Fruit fly (Drosophila melanogaster) whole organism, embryonic: Measurements from ENCODE around the gene CG6006.
A peak's percentile ranks its signal among the peaks of the same experiment; 100 is the strongest.

Experiments
- Abd-B ChIP-seq: fragments of 200-800 bp; sonication (Bioruptor generic); optimal IDR thresholded peaks from 2 replicates; lab custom pipeline; 2018; ENCODE audit warnings: missing biosample characterization, mild to moderate bottlenecking, missing genetic modification characterization, moderate library complexity
- Asciz ChIP-seq: fragments of 200-800 bp; sonication (Bioruptor generic); optimal IDR thresholded peaks from 2 replicates; lab custom pipeline; 2017; ENCODE audit warnings: missing biosample characterization, mild to moderate bottlenecking, missing genetic modification characterization, missing genetic modification reagents
- CG10147 ChIP-seq: fragments of 200-800 bp; sonication (Bioruptor generic); optimal IDR thresholded peaks from 2 replicates; lab custom pipeline; 2019; ENCODE audit warnings: missing biosample characterization, mild to moderate bottlenecking, missing genetic modification characterization, moderate library complexity
- CG10267 ChIP-seq: fragments of 200-800 bp; sonication (Bioruptor generic); optimal IDR thresholded peaks from 2 replicates; lab custom pipeline; 2018; ENCODE audit warnings: missing biosample characterization, mild to moderate bottlenecking, missing genetic modification characterization, moderate library complexity
- CG11247 ChIP-seq: fragments of 200-800 bp; sonication (Bioruptor generic); IDR thresholded peaks from 2 replicates; pipeline ENCODE4 v1.3.6; 2022; ENCODE audit warnings: missing biosample characterization, missing genetic modification characterization
- CG11504 ChIP-seq: fragments of 200-800 bp; sonication (Bioruptor generic); optimal IDR thresholded peaks from 3 replicates; lab custom pipeline; 2019; ENCODE audit warnings: missing biosample characterization, mild to moderate bottlenecking, missing genetic modification characterization, moderate library complexity
- CG12391 ChIP-seq: fragments of 200-800 bp; sonication (Bioruptor generic); optimal IDR thresholded peaks from 3 replicates; lab custom pipeline; 2018; ENCODE audit warnings: missing biosample characterization, mild to moderate bottlenecking, missing genetic modification characterization, moderate library complexity
- CG12659 ChIP-seq: fragments of 200-800 bp; sonication (Bioruptor generic); optimal IDR thresholded peaks from 3 replicates; lab custom pipeline; 2017; ENCODE audit warnings: mild to moderate bottlenecking, missing biosample characterization, missing genetic modification reagents, missing genetic modification characterization
- CG15696 ChIP-seq: fragments of 200-800 bp; sonication (Bioruptor generic); optimal IDR thresholded peaks from 2 replicates; lab custom pipeline; 2019; ENCODE audit warnings: missing biosample characterization, mild to moderate bottlenecking, missing genetic modification characterization, moderate library complexity
- CG1603 ChIP-seq: fragments of 200-800 bp; sonication (Bioruptor generic); optimal IDR thresholded peaks from 2 replicates; lab custom pipeline; 2019; ENCODE audit warnings: missing biosample characterization, mild to moderate bottlenecking, missing genetic modification characterization, moderate library complexity
- CG16779 ChIP-seq: fragments of 200-800 bp; sonication (Bioruptor generic); IDR thresholded peaks from 2 replicates; pipeline ENCODE4 v1.3.6; 2022; ENCODE audit warnings: missing biosample characterization, missing genetic modification characterization
- CG16813 ChIP-seq: fragments of 200-800 bp; sonication (Bioruptor generic); IDR thresholded peaks from 3 replicates; pipeline ENCODE4 v1.3.6; 2022; ENCODE audit warnings: missing biosample characterization, missing genetic modification characterization; ENCODE audit not compliant: partially characterized antibody
- CG17361 ChIP-seq: fragments of 200-800 bp; sonication (Bioruptor generic); IDR thresholded peaks from 3 replicates; pipeline ENCODE4 v1.3.6; 2022; ENCODE audit warnings: missing biosample characterization, missing genetic modification characterization
- CG2120 ChIP-seq: fragments of 200-800 bp; sonication (Bioruptor generic); optimal IDR thresholded peaks from 3 replicates; lab custom pipeline; 2016; ENCODE audit warnings: missing biosample characterization, missing genetic modification characterization
- CG2712 ChIP-seq: fragments of 200-800 bp; optimal IDR thresholded peaks from 3 replicates; lab custom pipeline; 2019; ENCODE audit warnings: missing biosample characterization, mild to moderate bottlenecking, missing genetic modification characterization, moderate library complexity
- CG30020 ChIP-seq: fragments of 200-800 bp; optimal IDR thresholded peaks from 2 replicates; lab custom pipeline; 2019; ENCODE audit warnings: missing biosample characterization, mild to moderate bottlenecking, missing genetic modification characterization, moderate library complexity
- CG31224 ChIP-seq: fragments of 200-800 bp; sonication (Bioruptor generic); IDR thresholded peaks from 2 replicates; pipeline ENCODE4 v1.3.6; 2022; ENCODE audit warnings: missing biosample characterization, missing genetic modification characterization
- CG32767 ChIP-seq: fragments of 200-800 bp; sonication (Bioruptor generic); IDR thresholded peaks from 2 replicates; pipeline ENCODE4 v1.3.6; 2022; ENCODE audit warnings: missing biosample characterization, missing genetic modification characterization
- CG6791 ChIP-seq: fragments of 200-800 bp; sonication (Bioruptor generic); IDR thresholded peaks from 3 replicates; pipeline ENCODE4 v1.3.6; 2022; ENCODE audit warnings: missing biosample characterization, missing genetic modification characterization; ENCODE audit not compliant: partially characterized antibody
- CG6813 ChIP-seq: fragments of 200-800 bp; sonication (Bioruptor generic); optimal IDR thresholded peaks from 2 replicates; lab custom pipeline; 2017; ENCODE audit warnings: missing biosample characterization, missing genetic modification characterization, mild to moderate bottlenecking, moderate library complexity, missing genetic modification reagents
- CG7556 ChIP-seq: fragments of 200-800 bp; sonication (Bioruptor generic); optimal IDR thresholded peaks from 2 replicates; lab custom pipeline; 2017; ENCODE audit warnings: missing biosample characterization, mild to moderate bottlenecking, missing genetic modification characterization
- CG9609 ChIP-seq: fragments of 200-800 bp; sonication (Bioruptor generic); optimal IDR thresholded peaks from 3 replicates; lab custom pipeline; 2016; ENCODE audit warnings: missing biosample characterization, missing genetic modification characterization
- CG9932 ChIP-seq: fragments of 200-800 bp; sonication (Bioruptor generic); IDR thresholded peaks from 2 replicates; pipeline ENCODE4 v1.3.6; 2022; ENCODE audit warnings: missing biosample characterization, missing genetic modification characterization
- D ChIP-seq, 2 experiments: fragments of 200-800 bp in 1 of 2; fragments of >200 bp in 1 of 2; sonication (Bioruptor generic) in 1 of 2; optimal IDR thresholded peaks; 2 replicates in 1 of 2; 3 replicates in 1 of 2; lab custom pipeline; 2017; ENCODE audit warnings: mild to moderate bottlenecking in 1 of 2, missing biosample characterization in 1 of 2, missing genetic modification characterization in 1 of 2, missing genetic modification reagents in 1 of 2
- Dref ChIP-seq: fragments of 200-800 bp; sonication (Bioruptor generic); IDR thresholded peaks from 2 replicates; pipeline ENCODE4 v1.3.6; 2022; ENCODE audit warnings: missing biosample characterization, missing genetic modification characterization
- Ets65A ChIP-seq: fragments of 200-800 bp; sonication (Bioruptor generic); peaks from one replicate; lab custom pipeline; 2016; ENCODE audit warnings: missing biosample characterization, missing genetic modification characterization
- Ets97D ChIP-seq: fragments of 200-800 bp; sonication (Bioruptor generic); optimal IDR thresholded peaks from 3 replicates; lab custom pipeline; 2016; ENCODE audit warnings: missing biosample characterization, missing genetic modification characterization
- H15 ChIP-seq: fragments of 200-800 bp; sonication (Bioruptor generic); IDR thresholded peaks from 3 replicates; pipeline ENCODE4 v1.3.6; 2022; ENCODE audit warnings: missing biosample characterization, missing genetic modification characterization
- Rfx ChIP-seq: fragments of 200-800 bp; sonication (Bioruptor generic); IDR thresholded peaks from 2 replicates; pipeline ENCODE4 v1.3.6; 2022; ENCODE audit warnings: missing biosample characterization, missing genetic modification characterization
- Sox100B ChIP-seq: fragments of 200-800 bp; sonication (Bioruptor generic); optimal IDR thresholded peaks from 3 replicates; lab custom pipeline; 2018; ENCODE audit warnings: missing biosample characterization, mild to moderate bottlenecking, missing genetic modification characterization
- Xbp1 ChIP-seq: fragments of 200-800 bp; sonication (Bioruptor generic); optimal IDR thresholded peaks from 3 replicates; lab custom pipeline; 2016; ENCODE audit warnings: missing biosample characterization, mild to moderate bottlenecking, missing genetic modification characterization
- ac ChIP-seq: fragments of 200-800 bp; sonication (Bioruptor generic); optimal IDR thresholded peaks from 3 replicates; lab custom pipeline; 2017; ENCODE audit warnings: missing biosample characterization, mild to moderate bottlenecking, missing genetic modification characterization
- cato ChIP-seq: fragments of 200-800 bp; sonication (Bioruptor generic); optimal IDR thresholded peaks from 2 replicates; lab custom pipeline; 2016; ENCODE audit warnings: missing biosample characterization, missing genetic modification characterization, borderline replicate concordance
- ci ChIP-seq: fragments of 200-800 bp; sonication (Bioruptor generic); IDR thresholded peaks from 3 replicates; pipeline ENCODE4 v1.3.6; 2022; ENCODE audit warnings: missing biosample characterization, missing genetic modification characterization
- hkb ChIP-seq, 2 experiments: fragments of 200-800 bp in 1 of 2; fragments of >200 bp in 1 of 2; sonication (Bioruptor generic) in 1 of 2; IDR thresholded peaks in 1 of 2; optimal IDR thresholded peaks in 1 of 2; 2 replicates each; pipeline versions ENCODE4 v1.3.6 to Lab custom; 2017 to 2022; ENCODE audit warnings: missing biosample characterization in 1 of 2, missing genetic modification characterization in 1 of 2
- lola ChIP-seq, 3 experiments: fragments of >200 bp in 2 of 3; fragments of 200-800 bp in 1 of 3; sonication (Bioruptor generic) in 1 of 3; optimal IDR thresholded peaks; 2 replicates each; lab custom pipeline; 2017 to 2019; ENCODE audit warnings: missing biosample characterization in 3 of 3, missing genetic modification characterization in 3 of 3, mild to moderate bottlenecking in 1 of 3, moderate library complexity in 1 of 3
- odd ChIP-seq: fragments of 200-800 bp; sonication (Bioruptor generic); optimal IDR thresholded peaks from 2 replicates; lab custom pipeline; 2017; ENCODE audit warnings: missing biosample characterization, mild to moderate bottlenecking, missing genetic modification characterization
- phol ChIP-seq: fragments of 200-800 bp; sonication (Bioruptor generic); optimal IDR thresholded peaks from 3 replicates; lab custom pipeline; 2018; ENCODE audit warnings: missing biosample characterization, mild to moderate bottlenecking, missing genetic modification characterization, moderate library complexity
- prd ChIP-seq, 3 experiments: fragments of >200 bp in 2 of 3; fragments of 200-800 bp in 1 of 3; sonication (Bioruptor generic) in 1 of 3; optimal IDR thresholded peaks in 2 of 3; IDR thresholded peaks in 1 of 3; 2 replicates in 2 of 3; 3 replicates in 1 of 3; pipeline versions ENCODE4 v1.3.6 to Lab custom; 2017 to 2022; ENCODE audit warnings: missing biosample characterization in 1 of 3, missing genetic modification characterization in 1 of 3
- rib ChIP-seq: fragments of 200-800 bp; sonication (Bioruptor generic); IDR thresholded peaks from 2 replicates; pipeline ENCODE4 v1.3.6; 2022; ENCODE audit warnings: missing biosample characterization, missing genetic modification characterization
- row ChIP-seq: fragments of 200-800 bp; sonication (Bioruptor generic); IDR thresholded peaks from 3 replicates; pipeline ENCODE4 v1.3.6; 2022; ENCODE audit warnings: missing biosample characterization, missing genetic modification characterization
- scrt ChIP-seq: fragments of 200-800 bp; sonication (Bioruptor generic); optimal IDR thresholded peaks from 2 replicates; lab custom pipeline; 2018; ENCODE audit warnings: missing biosample characterization, mild to moderate bottlenecking, missing genetic modification characterization, moderate library complexity
- shn ChIP-seq: fragments of 200-800 bp; sonication (Bioruptor generic); optimal IDR thresholded peaks from 3 replicates; lab custom pipeline; 2016; ENCODE audit warnings: missing biosample characterization, missing genetic modification characterization
- sisA ChIP-seq: fragments of 200-800 bp; sonication (Bioruptor generic); IDR thresholded peaks from 2 replicates; pipeline ENCODE4 v1.3.6; 2022; ENCODE audit warnings: missing biosample characterization, missing genetic modification characterization
- sob ChIP-seq: fragments of 200-800 bp; sonication (Bioruptor generic); IDR thresholded peaks from 2 replicates; pipeline ENCODE4 v1.3.6; 2022; ENCODE audit warnings: missing biosample characterization, missing genetic modification characterization

CG6006 gene

dm6 chr3R:16208924-16209713 is 54.3 kb downstream of the CG6006 start:
- TF ChIP-seq hkb (optimal IDR thresholded peaks at IDR 0.05; lab: Kevin White, UChicago) (no peak), hkb (GFP tag; IDR thresholded peaks at IDR 0.05; lab: Robert Waterston, UW) (0 out of 2 replicates have a peak, but pooled peaks have one; percentile 24), CG12659 (peak; percentile 24), CG2712 (tag; lab: Kevin White, UChicago) (peak; percentile 72), phol (peak; percentile 55), CG7556 (GFP tag; lab: Kevin White, UChicago) (peak; percentile 78), CG32767 (GFP tag; lab: Robert Waterston, UW) (peak; percentile 40; the same call in 1 of the 2 replicates), Sox100B (GFP tag; lab: Kevin White, UChicago) (peak; percentile 71), CG6791 (GFP tag; lab: Robert Waterston, UW) (0 out of 3 replicates have a peak, but pooled peaks have one; percentile 29), CG15696 (peak; percentile 24), CG11504 (peak; percentile 63), cato (GFP tag; lab: Kevin White, UChicago) (peak; percentile 29), shn (GFP tag; lab: Kevin White, UChicago) (no peak), CG9932 (peak; percentile 50; the same call in 1 of the 2 replicates), CG1603 (tag; lab: Kevin White, UChicago) (no peak), CG2120 (peak; percentile 32), lola (GFP tag; optimal IDR thresholded peaks at IDR 0.05; lab: Kevin White, UChicago) (peak in 1 of 3 experiments; percentile 84), CG16779 (GFP tag; lab: Robert Waterston, UW) (peak; percentile 31; the same call in 1 of the 2 replicates), Rfx (peak; percentile 31; the same call in 1 of the 2 replicates), CG17361 (peak; percentile 77), rib (GFP tag; lab: Robert Waterston, UW) (0 out of 2 replicates have a peak, but pooled peaks have one; percentile 61), sisA (peak; percentile 3; the same call in 1 of the 2 replicates), prd (optimal IDR thresholded peaks at IDR 0.05; lab: Kevin White, UChicago) (no peak), prd (GFP tag; IDR thresholded peaks at IDR 0.05; lab: Robert Waterston, UW) (peak; percentile 21; the same call in 1 of the 3 replicates), row (GFP tag; lab: Robert Waterston, UW) (peak; percentile 60; the same call in 1 of the 3 replicates), CG16813 (GFP tag; lab: Robert Waterston, UW) (no peak), sob (GFP tag; lab: Robert Waterston, UW) (peak; percentile 41), Ets65A (peak; percentile 73), CG6813 (GFP tag; lab: Kevin White, UChicago) (no peak), ac (GFP tag; lab: Kevin White, UChicago) (no peak), ci (GFP tag; lab: Robert Waterston, UW) (peak; percentile 73), D (optimal IDR thresholded peaks at IDR 0.05; lab: Kevin White, UChicago) (no peak), D (GFP tag; optimal IDR thresholded peaks at IDR 0.05; lab: Kevin White, UChicago) (peak; percentile 59), Dref (GFP tag; lab: Robert Waterston, UW) (0 out of 2 replicates have a peak, but pooled peaks have one; percentile 19), Abd-B (peak; percentile 48), CG9609 (no peak), CG10147 (GFP tag; lab: Kevin White, UChicago) (no peak), CG10267 (tag; lab: Kevin White, UChicago) (peak; percentile 59), Xbp1 (peak; percentile 37), CG31224 (GFP tag; lab: Robert Waterston, UW) (peak; percentile 65), odd (GFP tag; lab: Kevin White, UChicago) (peak; percentile 42), scrt (peak; percentile 6), CG11247 (GFP tag; lab: Robert Waterston, UW) (peak; percentile 23; the same call in 1 of the 2 replicates), CG30020 (peak; percentile 13), H15 (GFP tag; lab: Robert Waterston, UW) (0 out of 3 replicates have a peak, but pooled peaks have one; percentile 5), Ets97D (GFP tag; lab: Kevin White, UChicago) (no peak), CG12391 (tag; lab: Kevin White, UChicago) (peak; percentile 61), Asciz (GFP tag; lab: Kevin White, UChicago) (peak; percentile 56)
